Worm (Caenorhabditis elegans): ENCODE measurements around the gene spp-19.

spp-19 gene

ce11 chrV:6514887-6515324, 46.6 kb downstream of the spp-19 start, which contains the start of gene dpy-11 (continued):
- TF ChIP-seq ztf-11 (tag; optimal IDR thresholded peaks at IDR 0.05) (no peak), lin-11 (tag; optimal IDR thresholded peaks at IDR 0.05) (no peak), nhr-21 (tag; optimal IDR thresholded peaks at IDR 0.05) (peak; percentile 59), unc-62 (GFP tag; optimal IDR thresholded peaks at IDR 0.05) (no peak), ceh-82 (tag; optimal IDR thresholded peaks at IDR 0.05) (no peak), sem-4 (tag; optimal IDR thresholded peaks at IDR 0.05) (no peak), elt-1 (tag; optimal IDR thresholded peaks at IDR 0.05) (no peak)

DNA sequence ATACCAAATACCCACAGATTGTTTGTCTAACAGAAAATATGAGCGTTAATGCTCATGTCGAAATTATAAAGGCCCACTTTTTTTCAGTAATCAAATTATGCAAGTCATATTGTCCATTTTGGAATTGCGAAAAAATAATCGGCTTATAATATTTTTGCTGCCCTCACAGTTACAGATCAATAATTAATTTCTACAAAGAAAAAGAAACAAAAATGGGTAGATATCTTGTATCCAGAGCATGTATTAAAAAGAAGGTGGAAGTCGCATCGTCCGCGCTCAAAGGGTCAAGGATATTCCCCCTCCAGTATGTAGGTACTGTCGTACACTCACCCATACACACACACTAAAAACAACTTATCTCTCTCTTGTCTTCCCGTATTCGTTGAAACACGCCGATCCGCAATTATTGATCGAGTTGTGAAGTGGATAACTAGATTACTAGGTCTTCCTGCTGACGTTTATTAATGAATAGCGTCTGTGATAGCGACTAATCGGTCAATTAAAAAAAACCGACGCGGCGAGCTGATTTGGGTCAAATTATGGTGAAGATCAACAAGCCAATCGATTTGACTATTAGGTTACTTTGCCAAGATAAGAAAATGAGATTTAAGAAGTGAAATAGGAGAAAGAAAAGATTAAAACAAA, 47.6 kb downstream of the spp-19 start:
- TF ChIP-seq nhr-21 (tag; optimal IDR thresholded peaks at IDR 0.05) (peak; percentile 37), sma-3 (GFP tag; optimal IDR thresholded peaks at IDR 0.05) (no peak), skn-1 (tag; optimal IDR thresholded peaks at IDR 0.05) (no peak), R02D3.7 (tag; optimal IDR thresholded peaks at IDR 0.05) (no peak), snpc-4 (tag; optimal IDR thresholded peaks at IDR 0.05) (no peak), lin-39 (tag; optimal IDR thresholded peaks at IDR 0.05) (no peak), aly-2 (tag; optimal IDR thresholded peaks at IDR 0.05) (no peak), F13H6.1 (tag; optimal IDR thresholded peaks at IDR 0.05) (no peak), ZK546.5 (tag; optimal IDR thresholded peaks at IDR 0.05) (no peak), sma-9 (GFP tag; optimal IDR thresholded peaks at IDR 0.05) (peak; percentile 13), sma-9 (tag; optimal IDR thresholded peaks at IDR 0.05) (no peak), zag-1 (tag; optimal IDR thresholded peaks at IDR 0.05) (no peak), nhr-10 (tag; optimal IDR thresholded peaks at IDR 0.05) (no peak)

- TF ChIP-seq nhr-21 (tag; optimal IDR thresholded peaks at IDR 0.05) (peak; percentile 8), fos-1 (tag; optimal IDR thresholded peaks at IDR 0.05) (peak; percentile 7), lin-13 (GFP tag; optimal IDR thresholded peaks at IDR 0.05) (no peak)
These were observed 48.1 kb downstream of the spp-19 start for ce11 chrV:6513356-6513755.

ce11 chrV:6511121-6511520, 50.4 kb downstream of the spp-19 start, which contains the start of gene ubh-1:
TSS of gene ubh-1 (minus strand) at chrV:6511409.
- TF ChIP-seq snpc-4 (tag; optimal IDR thresholded peaks at IDR 0.05) (no peak), mdl-1 (tag; optimal IDR thresholded peaks at IDR 0.05) (no peak), lin-11 (tag; optimal IDR thresholded peaks at IDR 0.05) (no peak), F13H6.1 (tag; optimal IDR thresholded peaks at IDR 0.05) (no peak), mab-5 (tag; optimal IDR thresholded peaks at IDR 0.05) (no peak), sma-9 (GFP tag; optimal IDR thresholded peaks at IDR 0.05) (no peak), sma-9 (tag; optimal IDR thresholded peaks at IDR 0.05) (no peak), fos-1 (tag; optimal IDR thresholded peaks at IDR 0.05) (no peak), nhr-11 (tag; optimal IDR thresholded peaks at IDR 0.05) (no peak), aly-2 (tag; optimal IDR thresholded peaks at IDR 0.05) (no peak), nhr-23 (tag; optimal IDR thresholded peaks at IDR 0.05) (no peak), nhr-25 (tag; optimal IDR thresholded peaks at IDR 0.05) (no peak), lsy-2 (tag; optimal IDR thresholded peaks at IDR 0.05) (no peak), elt-3 (tag; optimal IDR thresholded peaks at IDR 0.05) (no peak), nhr-21 (tag; optimal IDR thresholded peaks at IDR 0.05) (no peak), sma-3 (GFP tag; optimal IDR thresholded peaks at IDR 0.05) (no peak), ceh-82 (tag; optimal IDR thresholded peaks at IDR 0.05) (no peak), blmp-1 (tag; optimal IDR thresholded peaks at IDR 0.05; ENCODE audit: insufficient read depth) (no peak), unc-62 (GFP tag; optimal IDR thresholded peaks at IDR 0.05) (no peak), gmeb-1 (tag; optimal IDR thresholded peaks at IDR 0.05) (no peak)

DNA sequence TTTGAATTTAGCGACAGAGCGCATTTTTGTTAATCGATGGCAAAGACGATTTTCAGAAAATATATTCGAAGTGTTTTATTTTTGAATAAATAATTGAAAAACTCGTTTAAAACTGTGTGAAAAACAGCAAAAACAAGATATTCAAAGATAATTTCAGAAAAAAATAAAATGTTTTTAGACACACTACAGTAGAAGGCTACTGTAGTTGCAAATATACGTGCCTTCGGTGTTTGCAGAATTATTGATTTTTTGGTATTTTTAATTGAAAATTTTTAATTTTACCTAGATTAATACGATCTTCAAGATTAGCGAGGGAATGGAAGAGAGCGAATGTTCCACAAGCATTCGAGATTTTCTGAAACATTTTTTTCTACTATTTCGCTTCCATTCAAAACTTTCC, 50.9 kb downstream of the spp-19 start:
- TF ChIP-seq zag-1 (tag; optimal IDR thresholded peaks at IDR 0.05) (no peak), lsy-2 (tag; optimal IDR thresholded peaks at IDR 0.05) (peak in 1 of 2 experiments; percentile 10)

All from whole organism, L2 larva.